Worm (Caenorhabditis elegans) whole organism, young adult: Measurements from ENCODE around the gene ttr-30.

Source experiments
- Y95B8A.8 ChIP-seq: fragments of 200-800 bp; sonication (Bioruptor generic); IDR thresholded peaks from 2 replicates; pipeline ENCODE4 v1.3.6; 2022; ENCODE audit warnings: missing genetic modification reagents, missing genetic modification characterization, missing compliant biosample characterization
- akir-1 ChIP-seq: fragments of 200-800 bp; sonication (Bioruptor generic); optimal IDR thresholded peaks from 2 replicates; lab custom pipeline; 2018; ENCODE audit warnings: mild to moderate bottlenecking, missing genetic modification characterization, moderate library complexity, missing compliant biosample characterization
- ceh-40 ChIP-seq: fragments of 200-800 bp; sonication (Bioruptor generic); IDR thresholded peaks from 2 replicates; pipeline ENCODE4 v1.3.6; 2022; ENCODE audit warnings: missing genetic modification characterization, missing compliant biosample characterization
- ets-4 ChIP-seq: fragments of 200-800 bp; sonication (Bioruptor generic); optimal IDR thresholded peaks from 2 replicates; lab custom pipeline; 2018; ENCODE audit warnings: mild to moderate bottlenecking, missing genetic modification characterization, missing compliant biosample characterization
- him-1 ChIP-seq: sonication (generic microtip); optimal IDR thresholded peaks from 2 replicates; lab custom pipeline; 2016; ENCODE audit warnings: missing genotype, missing genetic modification reagents, missing genetic modification characterization, missing compliant biosample characterization
- hmg-20 ChIP-seq: fragments of 200-800 bp; sonication (Bioruptor generic); IDR thresholded peaks from 2 replicates; pipeline ENCODE4 v1.3.6; 2022; ENCODE audit warnings: missing genetic modification reagents, missing genetic modification characterization, missing compliant biosample characterization
- madf-6 ChIP-seq: fragments of 200-800 bp; sonication (Bioruptor generic); IDR thresholded peaks from 2 replicates; pipeline ENCODE4 v1.3.6; 2022; ENCODE audit warnings: missing genetic modification reagents, missing genetic modification characterization, missing compliant biosample characterization
- rcor-1 ChIP-seq: fragments of 200-800 bp; sonication (Bioruptor generic); IDR thresholded peaks from 2 replicates; pipeline ENCODE4 v1.3.6; 2022; ENCODE audit warnings: missing genetic modification reagents, missing genetic modification characterization, missing compliant biosample characterization
- sdz-38 ChIP-seq: sonication (generic microtip); optimal IDR thresholded peaks from 2 replicates; lab custom pipeline; 2016; ENCODE audit warnings: missing genotype, missing genetic modification characterization, missing compliant biosample characterization
- unc-62 ChIP-seq: fragments of 150-350 bp; optimal IDR thresholded peaks from 2 replicates; lab custom pipeline; 2014; ENCODE audit warnings: missing biosample characterization, missing genetic modification reagents, missing genetic modification characterization
- ztf-25 ChIP-seq: fragments of 200-800 bp; sonication (Bioruptor generic); IDR thresholded peaks from 2 replicates; pipeline ENCODE4 v1.3.6; 2022; ENCODE audit warnings: missing genetic modification reagents, missing genetic modification characterization, missing compliant biosample characterization
- ztf-6 ChIP-seq: fragments of 200-800 bp; sonication (Bioruptor generic); IDR thresholded peaks from 2 replicates; pipeline ENCODE4 v1.3.6; 2022; ENCODE audit warnings: missing genetic modification reagents, missing genetic modification characterization, missing compliant biosample characterization

DNA sequence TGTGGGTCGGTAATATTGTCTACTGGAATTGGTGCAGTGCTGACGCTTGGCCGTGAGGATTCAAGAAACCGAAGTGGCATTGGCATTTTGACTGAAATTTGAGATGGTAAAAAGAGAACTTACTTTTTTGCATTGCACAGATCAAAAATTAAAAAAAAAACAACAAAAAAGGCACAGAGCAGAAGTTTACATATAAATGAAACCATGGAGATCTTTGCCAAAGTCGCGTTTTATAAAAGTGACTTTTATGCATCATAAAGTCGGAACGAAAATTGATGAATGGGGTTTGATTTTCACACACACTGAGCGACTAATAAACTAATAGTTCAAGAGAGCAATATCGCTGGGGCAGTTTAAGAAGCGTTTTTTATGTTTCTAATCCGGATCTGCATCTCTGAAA, 8.4 kb upstream of the ttr-30 start, which contains the start of gene T08A9.13:
- TF ChIP-seq akir-1 (GFP tag; lab: Kevin White, UChicago) = no peak
- no peak for TF ChIP-seq him-1 (tag; lab: Kevin White, UChicago)
- TF ChIP-seq rcor-1 (GFP tag; lab: Robert Waterston, UW) = no peak
- TF ChIP-seq ceh-40 = no peak
- TF ChIP-seq ets-4 (GFP tag; lab: Kevin White, UChicago) = no peak
- no peak for TF ChIP-seq unc-62 (GFP tag; lab: Kevin White, UChicago)
- no peak for TF ChIP-seq Y95B8A.8 (GFP tag; lab: Robert Waterston, UW)
- no peak for TF ChIP-seq ztf-25
- no peak for TF ChIP-seq hmg-20 (GFP tag; lab: Robert Waterston, UW)
- no peak for TF ChIP-seq ztf-6 (GFP tag; lab: Robert Waterston, UW)
- TF ChIP-seq sdz-38 (tag; lab: Kevin White, UChicago) = no peak
- no peak for TF ChIP-seq madf-6 (GFP tag; lab: Robert Waterston, UW)
